Worm (Caenorhabditis elegans) whole organism, early embryonic: Measurements from ENCODE around the gene fbxb-59.

ENCODE experiments used
- B0310.2 ChIP-seq: sonication (generic microtip); optimal IDR thresholded peaks from 2 replicates; lab custom pipeline; 2016; ENCODE audit warnings: mild to moderate bottlenecking, missing genetic modification characterization, missing compliant biosample characterization
- F13C5.2 ChIP-seq: sonication (generic microtip); optimal IDR thresholded peaks from 2 replicates; lab custom pipeline; 2017; ENCODE audit warnings: mild to moderate bottlenecking, missing genetic modification characterization, inconsistent platforms, missing compliant biosample characterization
- aly-1 ChIP-seq: sonication (generic microtip); optimal IDR thresholded peaks from 2 replicates; lab custom pipeline; 2016; ENCODE audit warnings: missing genetic modification characterization, missing compliant biosample characterization
- ama-1 ChIP-seq: fragments of 150-350 bp; optimal IDR thresholded peaks from 2 replicates; lab custom pipeline; 2014
- ceh-13 ChIP-seq: fragments of 200-800 bp; sonication (Bioruptor generic); optimal IDR thresholded peaks from 2 replicates; lab custom pipeline; 2018; ENCODE audit warnings: mild to moderate bottlenecking, missing genetic modification characterization, missing compliant biosample characterization
- ceh-36 ChIP-seq: sonication (generic microtip); optimal IDR thresholded peaks from 2 replicates; lab custom pipeline; 2016; ENCODE audit warnings: missing genetic modification characterization, inconsistent platforms, missing compliant biosample characterization
- ets-7 ChIP-seq: sonication (generic microtip); optimal IDR thresholded peaks from 2 replicates; lab custom pipeline; 2016; ENCODE audit warnings: missing genotype, missing genetic modification characterization, missing compliant biosample characterization
- flt-1 ChIP-seq: fragments of 200-800 bp; sonication (Bioruptor generic); IDR thresholded peaks from 2 replicates; pipeline ENCODE4 v1.3.6; 2022; ENCODE audit warnings: missing genetic modification characterization, missing compliant biosample characterization
- hmbx-1 ChIP-seq: sonication (generic microtip); optimal IDR thresholded peaks from 2 replicates; lab custom pipeline; 2016; ENCODE audit warnings: mild to moderate bottlenecking, missing genetic modification characterization, missing compliant biosample characterization
- hmg-4 ChIP-seq: fragments of 200-800 bp; sonication (Bioruptor generic); optimal IDR thresholded peaks from 2 replicates; lab custom pipeline; 2018; ENCODE audit warnings: mild to moderate bottlenecking, missing genetic modification characterization, missing compliant biosample characterization
- hnd-1 ChIP-seq: sonication (generic microtip); optimal IDR thresholded peaks from 2 replicates; lab custom pipeline; 2016; ENCODE audit warnings: missing genetic modification characterization, missing compliant biosample characterization
- pes-1 ChIP-seq: fragments of 200-800 bp; sonication (Bioruptor generic); IDR thresholded peaks from 2 replicates; pipeline ENCODE4 v1.3.6; 2022; ENCODE audit warnings: missing genetic modification reagents, missing genetic modification characterization, missing compliant biosample characterization
- scrt-1 ChIP-seq: fragments of 200-800 bp; sonication (Bioruptor generic); IDR thresholded peaks from 2 replicates; pipeline ENCODE4 v1.3.6; 2022; ENCODE audit warnings: missing genetic modification characterization, missing compliant biosample characterization
- sea-1 ChIP-seq: fragments of 200-800 bp; sonication (Bioruptor generic); conservative IDR thresholded peaks from 2 replicates; pipeline ENCODE4 v1.3.6; 2022; ENCODE audit warnings: missing genetic modification characterization, missing compliant biosample characterization
- tbx-11 ChIP-seq: fragments of 200-800 bp; sonication (Bioruptor generic); IDR thresholded peaks from 2 replicates; pipeline ENCODE4 v1.3.6; 2022; ENCODE audit warnings: missing genetic modification characterization, missing compliant biosample characterization
- tbx-37 ChIP-seq: fragments of 200-800 bp; sonication (Bioruptor generic); conservative IDR thresholded peaks from 2 replicates; pipeline ENCODE4 v1.3.6; 2022; ENCODE audit warnings: missing genetic modification reagents, missing genetic modification characterization, missing compliant biosample characterization
- tra-4 ChIP-seq: sonication (generic microtip); optimal IDR thresholded peaks from 2 replicates; lab custom pipeline; 2017; ENCODE audit warnings: missing genetic modification characterization, missing compliant biosample characterization

fbxb-59 gene

ce11 chrV:20225312-20225711, 19.3 kb upstream of the fbxb-59 start:
- TF ChIP-seq hnd-1 (tag; lab: Kevin White, UChicago) (no peak), ceh-13 (GFP tag; lab: Kevin White, UChicago) (no peak), B0310.2 (tag; lab: Kevin White, UChicago) (no peak), aly-1 (tag; lab: Kevin White, UChicago) (no peak), tbx-11 (no peak), ama-1 (lab: Kevin White, UChicago) (no peak), hmg-4 (GFP tag; lab: Kevin White, UChicago) (no peak), scrt-1 (GFP tag; lab: Robert Waterston, UW) (no peak), flt-1 (GFP tag; lab: Robert Waterston, UW) (no peak), tra-4 (tag; lab: Kevin White, UChicago) (no peak), hmbx-1 (tag; lab: Kevin White, UChicago) (no peak), F13C5.2 (tag; lab: Kevin White, UChicago) (no peak), tbx-37 (GFP tag; lab: Robert Waterston, UW) (no peak), pes-1 (GFP tag; lab: Robert Waterston, UW) (no peak), sea-1 (GFP tag; lab: Robert Waterston, UW) (no peak), ceh-36 (tag; lab: Kevin White, UChicago) (no peak), ets-7 (no peak)

ce11 chrV:20223725-20224124, 17.7 kb upstream of the fbxb-59 start:
- no peak for TF ChIP-seq hmbx-1 (tag; lab: Kevin White, UChicago)
- no peak for TF ChIP-seq tra-4 (tag; lab: Kevin White, UChicago)
- no peak for TF ChIP-seq pes-1 (GFP tag; lab: Robert Waterston, UW)
- TF ChIP-seq hmg-4 (GFP tag; lab: Kevin White, UChicago), result no peak
- no peak for TF ChIP-seq scrt-1 (GFP tag; lab: Robert Waterston, UW)
- no peak for TF ChIP-seq ama-1 (lab: Kevin White, UChicago)

- no peak for TF ChIP-seq tbx-11
- no peak for TF ChIP-seq F13C5.2 (tag; lab: Kevin White, UChicago)
- TF ChIP-seq tbx-37 (GFP tag; lab: Robert Waterston, UW), result no peak
- TF ChIP-seq pes-1 (GFP tag; lab: Robert Waterston, UW), result no peak
- no peak for TF ChIP-seq ets-7
- no peak for TF ChIP-seq B0310.2 (tag; lab: Kevin White, UChicago)
- no peak for TF ChIP-seq flt-1 (GFP tag; lab: Robert Waterston, UW)
- TF ChIP-seq hmbx-1 (tag; lab: Kevin White, UChicago), result no peak
- no peak for TF ChIP-seq scrt-1 (GFP tag; lab: Robert Waterston, UW)
These were observed 14.6 kb upstream of the fbxb-59 start for ce11 chrV:20220604-20221003.

- TF ChIP-seq scrt-1 (GFP tag; lab: Robert Waterston, UW), result no peak
- TF ChIP-seq ceh-36 (tag; lab: Kevin White, UChicago), result no peak
- TF ChIP-seq hnd-1 (tag; lab: Kevin White, UChicago), result no peak
- no peak for TF ChIP-seq tbx-37 (GFP tag; lab: Robert Waterston, UW)
- no peak for TF ChIP-seq flt-1 (GFP tag; lab: Robert Waterston, UW)
- TF ChIP-seq tra-4 (tag; lab: Kevin White, UChicago), result no peak
These were observed 9.2 kb upstream of the fbxb-59 start, which contains the start of gene Y113G7B.11 for ce11 chrV:20215197-20215596. Gene Y113G7B.11, minus strand, starts transcription at chrV:20215297.

- TF ChIP-seq B0310.2 (tag; lab: Kevin White, UChicago) (no peak), aly-1 (tag; lab: Kevin White, UChicago) (no peak), hmg-4 (GFP tag; lab: Kevin White, UChicago) (no peak), ceh-13 (GFP tag; lab: Kevin White, UChicago) (no peak), tra-4 (tag; lab: Kevin White, UChicago) (no peak), F13C5.2 (tag; lab: Kevin White, UChicago) (no peak), ceh-36 (tag; lab: Kevin White, UChicago) (no peak)
These were observed 7.1 kb upstream of the fbxb-59 start for ce11 chrV:20213097-20213496.

ce11 chrV:20212584-20212983, 6.6 kb upstream of the fbxb-59 start, which contains the start of gene Y113G7B.12:
Gene Y113G7B.12, minus strand, starts transcription at chrV:20212684.
- no peak for TF ChIP-seq ceh-36 (tag; lab: Kevin White, UChicago)
- no peak for TF ChIP-seq ets-7
- no peak for TF ChIP-seq tra-4 (tag; lab: Kevin White, UChicago)
- no peak for TF ChIP-seq ama-1 (lab: Kevin White, UChicago)
- TF ChIP-seq sea-1 (GFP tag; lab: Robert Waterston, UW), result no peak
- no peak for TF ChIP-seq tbx-37 (GFP tag; lab: Robert Waterston, UW)
- no peak for TF ChIP-seq scrt-1 (GFP tag; lab: Robert Waterston, UW)
- TF ChIP-seq flt-1 (GFP tag; lab: Robert Waterston, UW), result no peak

ce11 chrV:20203085-20203484, 2.9 kb downstream of the fbxb-59 start, which contains the start of gene fbxa-113:
Gene fbxa-113, plus strand, starts transcription at chrV:20203385.
- no peak for TF ChIP-seq tbx-37 (GFP tag; lab: Robert Waterston, UW)
- TF ChIP-seq ets-7, result no peak
- no peak for TF ChIP-seq sea-1 (GFP tag; lab: Robert Waterston, UW)
- no peak for TF ChIP-seq ama-1 (lab: Kevin White, UChicago)
- no peak for TF ChIP-seq aly-1 (tag; lab: Kevin White, UChicago)
- no peak for TF ChIP-seq tbx-11
- no peak for TF ChIP-seq ceh-36 (tag; lab: Kevin White, UChicago)

ce11 chrV:20201316-20201715, 4.7 kb downstream of the fbxb-59 start, which contains the start of gene fbxa-114:
Gene fbxa-114, plus strand, starts transcription at chrV:20201616.
- TF ChIP-seq scrt-1 (GFP tag; lab: Robert Waterston, UW), result no peak
- no peak for TF ChIP-seq hnd-1 (tag; lab: Kevin White, UChicago)
- no peak for TF ChIP-seq ceh-13 (GFP tag; lab: Kevin White, UChicago)
- no peak for TF ChIP-seq B0310.2 (tag; lab: Kevin White, UChicago)
- no peak for TF ChIP-seq ets-7
- no peak for TF ChIP-seq sea-1 (GFP tag; lab: Robert Waterston, UW)
- no peak for TF ChIP-seq F13C5.2 (tag; lab: Kevin White, UChicago)
- no peak for TF ChIP-seq flt-1 (GFP tag; lab: Robert Waterston, UW)
- TF ChIP-seq hmg-4 (GFP tag; lab: Kevin White, UChicago), result no peak
- no peak for TF ChIP-seq hmbx-1 (tag; lab: Kevin White, UChicago)
- no peak for TF ChIP-seq pes-1 (GFP tag; lab: Robert Waterston, UW)
- TF ChIP-seq tbx-37 (GFP tag; lab: Robert Waterston, UW), result no peak
- TF ChIP-seq ceh-36 (tag; lab: Kevin White, UChicago), result no peak
- TF ChIP-seq tbx-11, result no peak
- TF ChIP-seq ama-1 (lab: Kevin White, UChicago), result no peak
